Worm (Caenorhabditis elegans): ENCODE results near the gene sth-1.

DNA sequence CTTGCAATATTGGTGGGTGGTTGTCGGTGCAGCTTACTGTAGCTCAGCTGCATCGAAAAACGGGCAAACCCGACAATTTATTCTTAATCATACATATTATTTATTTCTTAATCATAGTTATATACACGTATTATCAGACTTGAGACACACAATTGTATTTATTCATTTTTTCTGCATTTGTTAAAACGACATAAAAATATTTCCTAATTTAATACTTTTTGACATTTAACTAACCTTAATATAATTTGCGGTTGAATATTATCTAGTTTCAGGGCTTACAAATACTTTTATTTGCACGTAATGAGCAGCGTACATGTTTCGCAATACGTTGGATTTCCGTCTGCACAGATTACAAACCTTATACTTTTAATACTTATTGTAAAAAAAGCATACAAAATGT, 6.4 kb downstream of the sth-1 start, which contains the start of gene str-138:
- TF ChIP-seq unc-39 (tag; optimal IDR thresholded peaks at IDR 0.05) (no peak), nhr-76 (tag; optimal IDR thresholded peaks at IDR 0.05) (no peak), mls-2 (tag; optimal IDR thresholded peaks at IDR 0.05) (no peak), mep-1 (tag; optimal IDR thresholded peaks at IDR 0.05) (no peak), lsy-2 (tag; optimal IDR thresholded peaks at IDR 0.05) (no peak), lin-13 (tag; optimal IDR thresholded peaks at IDR 0.05) (no peak), unc-62 (GFP tag; optimal IDR thresholded peaks at IDR 0.05) (no peak), elt-3 (tag; optimal IDR thresholded peaks at IDR 0.05) (no peak), nhr-237 (tag; optimal IDR thresholded peaks at IDR 0.05) (no peak), ztf-11 (tag; optimal IDR thresholded peaks at IDR 0.05) (no peak), pha-4 (tag; optimal IDR thresholded peaks at IDR 0.05) (no peak), tbx-8 (GFP tag; optimal IDR thresholded peaks at IDR 0.05) (no peak), unc-120 (tag; optimal IDR thresholded peaks at IDR 0.05; ENCODE audit: poor library complexity, severe bottlenecking) (no peak), ceh-83 (GFP tag; optimal IDR thresholded peaks at IDR 0.05) (no peak)
